Worm (Caenorhabditis elegans) whole organism, L2 larva: Measurements from ENCODE around the gene pals-31.

Experiments
- elt-3 ChIP-seq: sonication (generic microtip); optimal IDR thresholded peaks from 2 replicates; lab custom pipeline; 2017; ENCODE audit warnings: missing biosample characterization, missing genetic modification characterization
- nhr-77 ChIP-seq: fragments of 150-350 bp; optimal IDR thresholded peaks from 2 replicates; lab custom pipeline; 2014; ENCODE audit warnings: missing biosample characterization, missing genetic modification characterization

ce11 chrV:655823-656222 is 19.4 kb downstream of the pals-31 start, which contains the start of gene srh-245:
- TF ChIP-seq nhr-77 (tag; lab: Kevin White, UChicago) (no peak), elt-3 (tag; lab: Kevin White, UChicago) (no peak)
